Worm (Caenorhabditis elegans): Measurements from ENCODE around the gene kcc-1.

- TF ChIP-seq mcd-1 (GFP tag; IDR thresholded peaks at IDR 0.05): no peak
- TF ChIP-seq efl-1 (GFP tag; optimal IDR thresholded peaks at IDR 0.05): no peak
- TF ChIP-seq ceh-100 (GFP tag; IDR thresholded peaks at IDR 0.05): no peak
- TF ChIP-seq lin-54 (GFP tag; optimal IDR thresholded peaks at IDR 0.05): no peak
- TF ChIP-seq pha-4 (tag; optimal IDR thresholded peaks at IDR 0.05): no peak
- no peak for TF ChIP-seq ztf-26 (tag; optimal IDR thresholded peaks at IDR 0.05)
- no peak for TF ChIP-seq F10E7.11 (tag; optimal IDR thresholded peaks at IDR 0.05)
- TF ChIP-seq B0035.1 (tag; optimal IDR thresholded peaks at IDR 0.05): no peak
- TF ChIP-seq T07F8.4 (tag; optimal IDR thresholded peaks at IDR 0.05): no peak
- TF ChIP-seq fkh-3 (tag; optimal IDR thresholded peaks at IDR 0.05): no peak
- peak; percentile 95 for TF ChIP-seq hmg-1.2 (GFP tag; IDR thresholded peaks at IDR 0.05)
- no peak for TF ChIP-seq unc-62 (GFP tag; optimal IDR thresholded peaks at IDR 0.05)
Measured at ce11 chrIV:7258253-7258652, 52.2 kb downstream of the kcc-1 start, which contains the start of gene C06E4.6.
